Worm (Caenorhabditis elegans): Measurements from ENCODE around the gene gpcp-1.

gpcp-1 gene

DNA sequence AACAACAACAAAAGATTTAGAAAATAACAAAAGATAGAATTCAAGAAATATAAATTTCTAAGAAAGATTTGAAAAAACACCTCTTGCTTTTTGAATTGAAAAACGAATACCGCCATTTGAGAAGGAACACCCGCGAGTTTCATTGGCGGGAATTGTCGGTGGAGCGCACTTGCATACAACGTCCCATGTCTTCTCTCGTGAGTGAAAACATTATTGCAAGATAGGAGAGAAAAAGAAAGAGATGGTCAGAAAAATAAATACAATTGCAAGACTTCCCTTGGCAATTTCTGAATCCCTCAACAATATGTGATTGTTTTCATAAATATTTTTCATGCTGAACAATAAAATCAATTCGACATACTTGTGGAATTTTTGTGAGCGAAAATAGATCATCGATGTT, 4.3 kb downstream of the gpcp-1 start, which contains the start of gene K10B3.5 (continued):
- TF ChIP-seq aly-2 (tag; optimal IDR thresholded peaks at IDR 0.05) (no peak), grh-1 (GFP tag; IDR thresholded peaks at IDR 0.05) (no peak), lin-15B (tag; optimal IDR thresholded peaks at IDR 0.05) (peak; percentile 51), ets-5 (GFP tag; IDR thresholded peaks at IDR 0.05) (no peak), blmp-1 (tag; optimal IDR thresholded peaks at IDR 0.05) (peak; percentile 82), lin-35 (GFP tag; optimal IDR thresholded peaks at IDR 0.05) (peak; percentile 70 to 91), swsn-7 (tag; optimal IDR thresholded peaks at IDR 0.05) (peak; percentile 65), nhr-71 (tag; optimal IDR thresholded peaks at IDR 0.05) (peak; percentile 81)

DNA sequence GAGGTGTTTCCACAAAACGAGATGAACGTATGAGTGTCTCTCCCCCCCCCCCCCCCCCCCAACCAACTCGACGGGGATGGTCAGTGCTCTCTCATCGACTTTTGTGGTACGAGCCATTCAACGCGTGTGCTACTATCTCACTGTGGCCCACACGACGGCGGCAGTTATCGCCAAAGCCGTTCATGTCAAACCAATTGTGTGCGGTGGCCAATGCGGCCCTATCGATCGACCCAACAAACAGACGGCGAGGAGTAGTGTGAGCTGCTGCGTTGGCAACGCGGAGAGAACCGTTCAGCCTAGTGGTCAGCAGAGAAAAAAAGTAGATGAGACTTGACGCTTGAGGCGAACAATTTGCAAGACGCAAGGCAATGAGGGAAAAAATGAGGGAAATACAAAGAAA, 7.6 kb downstream of the gpcp-1 start:
- TF ChIP-seq snu-23 (GFP tag; optimal IDR thresholded peaks at IDR 0.05) (peak; percentile 10), ceh-90 (tag; optimal IDR thresholded peaks at IDR 0.05) (no peak), lin-14 (GFP tag; optimal IDR thresholded peaks at IDR 0.05) (peak; percentile 57), egl-27 (tag; optimal IDR thresholded peaks at IDR 0.05) (no peak), mep-1 (tag; optimal IDR thresholded peaks at IDR 0.05) (peak; percentile 34), unc-30 (tag; optimal IDR thresholded peaks at IDR 0.05) (no peak), fkh-8 (tag; optimal IDR thresholded peaks at IDR 0.05) (peak; percentile 26), skn-1 (tag; optimal IDR thresholded peaks at IDR 0.05) (peak; percentile 16), dsc-1 (tag; optimal IDR thresholded peaks at IDR 0.05) (peak; percentile 18), fkh-10 (GFP tag; optimal IDR thresholded peaks at IDR 0.05) (no peak), rnt-1 (tag; optimal IDR thresholded peaks at IDR 0.05) (peak; percentile 25), nhr-71 (tag; optimal IDR thresholded peaks at IDR 0.05) (peak; percentile 9)

DNA sequence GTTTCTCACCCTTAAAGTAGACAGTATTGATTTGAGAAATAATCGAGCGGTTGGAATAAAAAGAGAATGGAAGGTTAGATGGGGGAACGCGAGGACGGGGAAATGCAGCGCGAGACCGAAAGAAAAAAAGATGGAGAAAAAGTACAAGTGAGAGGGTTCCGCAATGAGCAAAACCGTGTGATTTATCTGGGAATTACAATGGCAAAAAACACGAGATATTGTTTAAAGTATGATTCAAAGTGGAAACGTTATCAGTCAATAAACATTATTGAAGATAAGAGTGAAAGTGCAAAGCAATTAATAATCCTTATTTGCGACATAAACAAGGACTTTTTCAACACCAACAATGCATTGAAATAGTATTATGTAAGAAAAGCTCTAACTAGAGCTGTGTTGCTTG, 8.3 kb downstream of the gpcp-1 start, which contains the start of gene ztf-13:
Gene ztf-13, minus strand, starts transcription at position 11 of the 400 bp plus-strand sequence.
- no peak for TF ChIP-seq nhr-237 (tag; optimal IDR thresholded peaks at IDR 0.05)
- no peak for TF ChIP-seq sup-37 (GFP tag; optimal IDR thresholded peaks at IDR 0.05)
- no peak for TF ChIP-seq ceh-8 (GFP tag; optimal IDR thresholded peaks at IDR 0.05)
- TF ChIP-seq nhr-71 (tag; optimal IDR thresholded peaks at IDR 0.05), result peak; percentile 27
- peak; percentile 28 for TF ChIP-seq lin-14 (GFP tag; optimal IDR thresholded peaks at IDR 0.05)
- no peak for TF ChIP-seq lin-13 (GFP tag; optimal IDR thresholded peaks at IDR 0.05)
- TF ChIP-seq dpl-1 (GFP tag; optimal IDR thresholded peaks at IDR 0.05), result no peak
- TF ChIP-seq lin-35 (GFP tag; optimal IDR thresholded peaks at IDR 0.05), result peak in 1 of 2 experiments; percentile 0
- no peak for TF ChIP-seq nhr-85 (tag)
- TF ChIP-seq elt-2 (tag; optimal IDR thresholded peaks at IDR 0.05), result peak; percentile 81
- TF ChIP-seq unc-30 (tag; optimal IDR thresholded peaks at IDR 0.05), result no peak
- TF ChIP-seq lsy-2 (tag; optimal IDR thresholded peaks at IDR 0.05), result no peak
- peak; percentile 6 for TF ChIP-seq jun-1 (tag; optimal IDR thresholded peaks at IDR 0.05)
- no peak for TF ChIP-seq mdl-1 (tag; optimal IDR thresholded peaks at IDR 0.05)
- TF ChIP-seq nhr-90 (tag; optimal IDR thresholded peaks at IDR 0.05; ENCODE audit: poor library complexity), result peak; percentile 10

DNA sequence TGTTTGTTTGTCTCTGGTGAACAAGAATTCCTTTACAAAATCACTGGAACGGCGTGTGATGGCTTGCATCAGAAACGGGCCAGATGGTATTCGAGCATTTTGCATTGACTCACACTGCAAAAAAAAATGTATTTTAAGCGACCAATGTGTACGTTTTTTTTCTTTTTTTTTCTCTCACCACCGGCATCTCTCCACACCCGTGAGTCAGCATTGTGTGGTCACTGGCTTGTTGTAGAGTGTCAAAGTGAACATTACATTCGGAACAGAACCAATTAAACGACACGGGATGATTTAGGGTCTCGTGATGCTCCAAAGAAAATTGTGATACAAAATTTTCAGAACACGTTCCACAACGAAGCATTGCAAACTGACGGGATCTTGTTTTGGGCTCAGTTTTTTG, 8.9 kb downstream of the gpcp-1 start:
- TF ChIP-seq efl-1 (optimal IDR thresholded peaks at IDR 0.05), result no peak
- TF ChIP-seq efl-1 (GFP tag; optimal IDR thresholded peaks at IDR 0.05 in 1 of 2), result peak in 1 of 2 experiments; percentile 73
- TF ChIP-seq elt-2 (tag; optimal IDR thresholded peaks at IDR 0.05), result no peak

DNA sequence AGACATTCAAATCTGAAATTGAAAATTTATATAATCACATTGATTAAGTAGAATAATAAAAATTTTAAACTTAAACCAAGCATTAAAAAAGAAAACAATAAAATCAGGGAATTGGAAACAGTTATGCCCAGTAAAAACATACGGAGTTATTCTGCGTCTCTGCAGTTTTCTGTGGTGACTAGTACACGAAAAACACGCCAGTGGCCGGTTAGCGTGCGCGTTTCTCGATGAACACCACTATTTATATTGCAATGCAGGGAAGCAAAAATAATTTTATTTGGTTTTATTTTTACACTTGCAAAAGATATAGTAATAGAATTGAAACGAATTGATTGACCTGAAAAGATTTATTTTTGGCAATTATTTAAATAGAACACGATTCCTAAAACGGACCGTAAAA, 10.6 kb downstream of the gpcp-1 start, which contains the start of gene sec-3:
Gene sec-3, minus strand, starts transcription at position 21 of the 400 bp plus-strand sequence.
- peak; percentile 62 for TF ChIP-seq lir-3 (tag; optimal IDR thresholded peaks at IDR 0.05; ENCODE audit: poor library complexity)
- TF ChIP-seq nhr-76 (tag; optimal IDR thresholded peaks at IDR 0.05), result peak; percentile 16
- peak; percentile 75 for TF ChIP-seq aly-2 (tag; optimal IDR thresholded peaks at IDR 0.05)
- TF ChIP-seq nhr-20 (tag; optimal IDR thresholded peaks at IDR 0.05), result peak; percentile 91
- peak; percentile 57 for TF ChIP-seq ztf-4 (tag; optimal IDR thresholded peaks at IDR 0.05)
- TF ChIP-seq lin-13 (GFP tag; optimal IDR thresholded peaks at IDR 0.05), result peak; percentile 80
- TF ChIP-seq pqm-1 (tag; optimal IDR thresholded peaks at IDR 0.05), result no peak
- TF ChIP-seq ets-5 (GFP tag; IDR thresholded peaks at IDR 0.05), result no peak
- TF ChIP-seq ceh-88 (GFP tag; IDR thresholded peaks at IDR 0.05), result peak; percentile 48; the same call in 1 of the 2 replicates
- no peak for TF ChIP-seq efl-3 (GFP tag; optimal IDR thresholded peaks at IDR 0.05)
- peak; percentile 92 for TF ChIP-seq dsc-1 (tag; optimal IDR thresholded peaks at IDR 0.05)
- peak; percentile 40 for TF ChIP-seq aha-1 (tag; optimal IDR thresholded peaks at IDR 0.05)
- TF ChIP-seq mef-2 (tag; optimal IDR thresholded peaks at IDR 0.05), result no peak
- peak; percentile 72 for TF ChIP-seq isw-1 (GFP tag; IDR thresholded peaks at IDR 0.05)
- TF ChIP-seq sup-37 (GFP tag; optimal IDR thresholded peaks at IDR 0.05), result peak; percentile 27
- TF ChIP-seq lin-14 (GFP tag; optimal IDR thresholded peaks at IDR 0.05), result peak; percentile 96
- peak; percentile 15 for TF ChIP-seq sox-4 (tag; optimal IDR thresholded peaks at IDR 0.05)
- TF ChIP-seq nhr-71 (tag; optimal IDR thresholded peaks at IDR 0.05), result peak; percentile 93
- TF ChIP-seq fkh-8 (tag; optimal IDR thresholded peaks at IDR 0.05), result peak; percentile 67
- TF ChIP-seq pax-3 (tag; optimal IDR thresholded peaks at IDR 0.05), result peak; percentile 62
- no peak for TF ChIP-seq tlp-1 (tag; optimal IDR thresholded peaks at IDR 0.05)

All from whole organism, L1 larva.